Worm (Caenorhabditis elegans) whole organism, late embryonic: ENCODE measurements around the gene tbx-34.
"Not testable (repeated sequence)": the region's sequence is repeated elsewhere in the genome, so short reads cannot be mapped to it uniquely, and the experiment has no call there.

Source experiments
- C08G9.2 ChIP-seq: sonication (generic microtip); optimal IDR thresholded peaks from 2 replicates; lab custom pipeline; 2016; ENCODE audit warnings: mild to moderate bottlenecking, missing genetic modification characterization, moderate library complexity, missing compliant biosample characterization
- K02D7.2 ChIP-seq: sonication (generic microtip); optimal IDR thresholded peaks from 2 replicates; lab custom pipeline; 2017; ENCODE audit warnings: mild to moderate bottlenecking, missing genetic modification characterization, missing compliant biosample characterization
- T23F11.4 ChIP-seq: fragments of 200-800 bp; sonication (Bioruptor generic); optimal IDR thresholded peaks from 2 replicates; lab custom pipeline; 2018; ENCODE audit warnings: mild to moderate bottlenecking, missing genetic modification characterization, missing compliant biosample characterization
- ahr-1 ChIP-seq: sonication (generic microtip); optimal IDR thresholded peaks from 2 replicates; lab custom pipeline; 2016; ENCODE audit warnings: missing genetic modification characterization, missing compliant biosample characterization
- ama-1 ChIP-seq: fragments of 150-350 bp; optimal IDR thresholded peaks from 2 replicates; lab custom pipeline; 2014
- ceh-18 ChIP-seq: sonication (generic microtip); optimal IDR thresholded peaks from 2 replicates; lab custom pipeline; 2016; ENCODE audit warnings: missing genetic modification characterization, missing compliant biosample characterization
- ceh-2 ChIP-seq: sonication (generic microtip); optimal IDR thresholded peaks from 2 replicates; lab custom pipeline; 2016; ENCODE audit warnings: missing genotype, missing genetic modification characterization, missing compliant biosample characterization
- ceh-31 ChIP-seq: sonication (generic microtip); optimal IDR thresholded peaks from 2 replicates; lab custom pipeline; 2016; ENCODE audit warnings: missing genetic modification characterization, missing compliant biosample characterization
- ceh-34 ChIP-seq: sonication (generic microtip); optimal IDR thresholded peaks from 2 replicates; lab custom pipeline; 2016; ENCODE audit warnings: mild to moderate bottlenecking, missing genetic modification characterization, missing compliant biosample characterization
- ceh-48 ChIP-seq: sonication (generic microtip); optimal IDR thresholded peaks from 2 replicates; lab custom pipeline; 2016; ENCODE audit warnings: missing genetic modification characterization, inconsistent platforms, missing compliant biosample characterization
- ceh-6 ChIP-seq: fragments of 200-800 bp; sonication (Bioruptor generic); optimal IDR thresholded peaks from 2 replicates; lab custom pipeline; 2018; ENCODE audit warnings: mild to moderate bottlenecking, missing genetic modification characterization, missing compliant biosample characterization
- dve-1 ChIP-seq: sonication (generic microtip); optimal IDR thresholded peaks from 2 replicates; lab custom pipeline; 2017; ENCODE audit warnings: antibody characterized with exemption, mild to moderate bottlenecking, missing genetic modification characterization, missing compliant biosample characterization
- elt-2 ChIP-seq: sonication (generic microtip); optimal IDR thresholded peaks from 2 replicates; lab custom pipeline; 2016; ENCODE audit warnings: missing genetic modification reagents, missing genetic modification characterization, missing compliant biosample characterization
- elt-4 ChIP-seq: sonication (generic microtip); optimal IDR thresholded peaks from 2 replicates; lab custom pipeline; 2016; ENCODE audit warnings: missing genetic modification characterization, missing compliant biosample characterization
- eyg-1 ChIP-seq: sonication (generic microtip); optimal IDR thresholded peaks from 2 replicates; lab custom pipeline; 2016; ENCODE audit warnings: missing genotype, missing genetic modification characterization, missing compliant biosample characterization
- fax-1 ChIP-seq: sonication (generic microtip); optimal IDR thresholded peaks from 2 replicates; lab custom pipeline; 2016; ENCODE audit warnings: missing genotype, missing genetic modification characterization, missing compliant biosample characterization
- fkh-6 ChIP-seq: sonication (generic microtip); optimal IDR thresholded peaks from 2 replicates; lab custom pipeline; 2016; ENCODE audit warnings: missing genetic modification characterization, missing compliant biosample characterization
- hlh-13 ChIP-seq: fragments of 200-800 bp; sonication (Bioruptor generic); optimal IDR thresholded peaks from 2 replicates; lab custom pipeline; 2018; ENCODE audit warnings: mild to moderate bottlenecking, missing genetic modification characterization, missing compliant biosample characterization
- hlh-6 ChIP-seq: sonication (generic microtip); optimal IDR thresholded peaks from 2 replicates; lab custom pipeline; 2016; ENCODE audit warnings: missing genotype, missing genetic modification characterization, missing compliant biosample characterization
- hlh-8 ChIP-seq: sonication (generic microtip); optimal IDR thresholded peaks from 2 replicates; lab custom pipeline; 2016; ENCODE audit warnings: missing genotype, missing genetic modification characterization, missing compliant biosample characterization
- madf-2 ChIP-seq: sonication (generic microtip); optimal IDR thresholded peaks from 2 replicates; lab custom pipeline; 2017; ENCODE audit warnings: missing genetic modification characterization, missing compliant biosample characterization
- mec-3 ChIP-seq: sonication (generic microtip); optimal IDR thresholded peaks from 2 replicates; lab custom pipeline; 2016; ENCODE audit warnings: borderline replicate concordance, missing genetic modification characterization, missing compliant biosample characterization
- nfya-1 ChIP-seq: sonication (generic microtip); optimal IDR thresholded peaks from 2 replicates; lab custom pipeline; 2017; ENCODE audit warnings: missing genetic modification characterization, mild to moderate bottlenecking, missing compliant biosample characterization, antibody characterized with exemption, moderate library complexity
- nhr-11 ChIP-seq: fragments of 150-350 bp; optimal IDR thresholded peaks from 2 replicates; lab custom pipeline; 2014; ENCODE audit warnings: missing biosample characterization, missing genetic modification characterization
- pat-9 ChIP-seq: fragments of 200-800 bp; sonication (Bioruptor generic); optimal IDR thresholded peaks from 2 replicates; lab custom pipeline; 2018; ENCODE audit warnings: mild to moderate bottlenecking, missing genetic modification characterization, moderate library complexity, missing compliant biosample characterization
- pax-1 ChIP-seq: fragments of 150-350 bp; optimal IDR thresholded peaks from 2 replicates; lab custom pipeline; 2014; ENCODE audit warnings: missing biosample characterization, missing genetic modification characterization
- pha-2 ChIP-seq: sonication (generic microtip); optimal IDR thresholded peaks from 2 replicates; lab custom pipeline; 2017; ENCODE audit warnings: mild to moderate bottlenecking, missing genetic modification characterization, missing compliant biosample characterization
- pha-4 ChIP-seq: fragments of 150-350 bp; optimal IDR thresholded peaks from 2 replicates; lab custom pipeline; 2018; ENCODE audit warnings: missing biosample characterization, missing genetic modification reagents, missing genetic modification characterization
- pros-1 ChIP-seq: fragments of 150-350 bp; optimal IDR thresholded peaks from 2 replicates; lab custom pipeline; 2014; ENCODE audit warnings: missing biosample characterization, missing genetic modification reagents, missing genetic modification characterization
- rnt-1 ChIP-seq: sonication (generic microtip); optimal IDR thresholded peaks from 2 replicates; lab custom pipeline; 2016; ENCODE audit warnings: missing genetic modification characterization, missing compliant biosample characterization
- sdc-2 ChIP-seq: sonication (generic microtip); optimal IDR thresholded peaks from 2 replicates; lab custom pipeline; 2016; ENCODE audit warnings: missing genotype, missing genetic modification characterization, missing compliant biosample characterization
- sox-2 ChIP-seq: fragments of 200-800 bp; sonication (Bioruptor generic); IDR thresholded peaks from 2 replicates; pipeline ENCODE4 v1.3.6; 2022; ENCODE audit warnings: missing genetic modification reagents, missing genetic modification characterization, missing compliant biosample characterization
- sox-4 ChIP-seq: sonication (generic microtip); optimal IDR thresholded peaks from 2 replicates; lab custom pipeline; 2017; ENCODE audit warnings: mild to moderate bottlenecking, missing genetic modification characterization, inconsistent platforms, missing compliant biosample characterization
- tbx-7 ChIP-seq: sonication (generic microtip); optimal IDR thresholded peaks from 2 replicates; lab custom pipeline; 2016; ENCODE audit warnings: missing genotype, missing genetic modification characterization, missing compliant biosample characterization
- ttx-3 ChIP-seq: sonication (generic microtip); optimal IDR thresholded peaks from 2 replicates; lab custom pipeline; 2016; ENCODE audit warnings: missing genetic modification reagents, missing genetic modification characterization, missing compliant biosample characterization
- unc-55 ChIP-seq: sonication (generic microtip); optimal IDR thresholded peaks from 2 replicates; lab custom pipeline; 2017; ENCODE audit warnings: missing biosample characterization, missing genetic modification reagents, missing genetic modification characterization
- unc-86 ChIP-seq: sonication (generic microtip); optimal IDR thresholded peaks from 2 replicates; lab custom pipeline; 2016; ENCODE audit warnings: missing genetic modification characterization, missing compliant biosample characterization
- zip-5 ChIP-seq: sonication (generic microtip); optimal IDR thresholded peaks from 2 replicates; lab custom pipeline; 2016; ENCODE audit warnings: missing genetic modification characterization, missing compliant biosample characterization

tbx-34 gene

DNA sequence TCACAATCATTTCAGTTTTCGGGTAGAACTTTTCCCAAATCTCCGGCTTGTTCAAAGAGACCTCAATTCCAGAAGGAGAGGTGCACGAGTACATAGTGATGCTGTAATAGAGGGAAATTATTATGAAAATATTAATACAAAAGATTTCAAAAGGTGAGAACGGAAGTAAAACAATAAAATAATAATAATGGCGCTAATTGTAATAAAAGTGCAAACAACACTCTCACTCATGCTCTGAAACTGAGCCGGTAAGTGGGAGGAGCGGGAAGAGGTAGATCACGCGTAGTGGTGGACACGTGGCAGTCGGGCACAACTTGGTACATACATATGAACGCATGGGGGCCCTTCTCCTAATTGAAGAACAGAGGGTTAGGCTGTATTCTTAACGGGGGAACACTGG is 9.0 kb upstream of the tbx-34 start, which contains the start of gene tbx-37:
Gene tbx-37, minus strand, starts transcription at position 101 of the 400 bp plus-strand sequence.
- TF ChIP-seq nhr-11 (no peak), hlh-8 (tag; lab: Kevin White, UChicago) (no peak), rnt-1 (tag; lab: Kevin White, UChicago) (no peak), ahr-1 (no peak), sdc-2 (no peak)

- not testable (repeated sequence) for TF ChIP-seq nfya-1; C08G9.2 (tag; lab: Kevin White, UChicago); elt-2 (tag; lab: Kevin White, UChicago)
Measured at ce11 chrIII:11224006-11224405, 6.0 kb upstream of the tbx-34 start, which contains the start of gene Y47D3A.13. TSS of gene Y47D3A.13 (minus strand) at chrIII:11224106.

DNA sequence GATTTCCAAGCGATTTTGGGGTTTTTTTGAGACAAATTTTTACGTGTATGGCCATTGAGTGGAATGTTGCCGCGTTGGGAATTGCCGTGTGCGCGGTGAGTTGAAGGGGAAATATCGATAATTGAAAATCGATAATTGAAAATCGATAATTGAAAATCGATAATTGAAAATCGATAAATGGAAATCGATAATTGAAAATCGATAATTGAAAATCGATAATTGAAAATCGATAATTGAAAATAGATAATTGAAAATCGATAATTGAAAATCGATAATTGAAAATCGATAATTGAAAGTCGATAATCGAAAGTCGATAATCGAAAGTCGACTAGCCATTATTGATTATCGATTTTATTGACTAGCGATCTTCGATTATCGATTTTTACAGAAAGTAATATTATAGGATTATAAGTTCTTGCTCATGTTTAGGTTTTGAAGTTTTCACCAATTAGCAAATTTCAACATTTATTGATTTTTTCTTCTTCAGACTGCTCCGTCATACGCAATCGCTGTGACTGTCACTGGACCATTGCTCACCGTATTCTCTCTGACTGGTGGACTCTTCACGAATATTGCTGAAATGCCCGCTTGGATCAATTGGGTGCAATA is 3.6 kb upstream of the tbx-34 start:
- no peak for TF ChIP-seq pha-2 (tag; lab: Kevin White, UChicago)
- peak; percentile 58 for TF ChIP-seq ceh-48
- TF ChIP-seq ttx-3: no peak
- no peak for TF ChIP-seq ama-1 (lab: Kevin White, UChicago)
- TF ChIP-seq nhr-11: no peak
- no peak for TF ChIP-seq elt-4

ce11 chrIII:11208371-11208770 is 9.7 kb downstream of the tbx-34 start:
- no peak for TF ChIP-seq unc-86 (tag; lab: Kevin White, UChicago)
- TF ChIP-seq K02D7.2: no peak
- no peak for TF ChIP-seq fkh-6 (tag; lab: Kevin White, UChicago)
- TF ChIP-seq mec-3 (tag; lab: Kevin White, UChicago): no peak
- TF ChIP-seq T23F11.4 (GFP tag; lab: Kevin White, UChicago): no peak
- no peak for TF ChIP-seq ceh-18 (tag; lab: Kevin White, UChicago)
- TF ChIP-seq zip-5 (tag; lab: Kevin White, UChicago): no peak
- TF ChIP-seq ama-1 (lab: Kevin White, UChicago): no peak
- TF ChIP-seq eyg-1 (tag; lab: Kevin White, UChicago): no peak
- TF ChIP-seq unc-55 (GFP tag; lab: Kevin White, UChicago): no peak
- no peak for TF ChIP-seq ceh-34 (tag; lab: Kevin White, UChicago)
- TF ChIP-seq ceh-2: no peak
- no peak for TF ChIP-seq hlh-6 (tag; lab: Kevin White, UChicago)
- TF ChIP-seq madf-2 (tag; lab: Kevin White, UChicago): no peak
- TF ChIP-seq pat-9 (tag; lab: Kevin White, UChicago): no peak
- no peak for TF ChIP-seq ahr-1
- no peak for TF ChIP-seq sox-4 (tag; lab: Kevin White, UChicago)
- TF ChIP-seq pha-4: no peak

DNA sequence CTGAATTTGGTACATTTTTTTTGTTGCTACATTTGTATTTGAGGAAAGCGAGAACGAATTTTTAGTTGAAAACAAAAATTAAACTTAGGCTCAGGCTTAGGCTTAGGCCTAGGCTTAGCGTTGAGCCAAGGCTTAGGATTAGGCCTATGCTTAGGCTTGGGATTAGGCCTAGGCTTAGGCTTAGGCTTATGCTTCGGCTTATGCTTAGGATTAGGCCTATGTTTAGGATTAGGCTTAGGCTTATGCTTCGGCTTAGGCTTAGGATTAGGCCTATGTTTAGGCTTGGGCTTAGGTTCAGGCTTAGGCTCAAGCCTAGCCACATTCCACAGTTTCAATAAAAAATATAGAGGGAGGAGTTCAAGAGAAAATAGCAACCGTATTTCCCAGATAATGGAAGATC is 10.2 kb downstream of the tbx-34 start:
- TF ChIP-seq ceh-31 (tag; lab: Kevin White, UChicago) (no peak), dve-1 (peak; percentile 96)

ce11 chrIII:11206875-11207274 is 11.2 kb downstream of the tbx-34 start:
- TF ChIP-seq ceh-18 (tag; lab: Kevin White, UChicago) (no peak), hlh-13 (GFP tag; lab: Kevin White, UChicago) (no peak), pat-9 (tag; lab: Kevin White, UChicago) (no peak), ceh-6 (GFP tag; lab: Kevin White, UChicago) (no peak), tbx-7 (tag; lab: Kevin White, UChicago) (no peak), elt-2 (tag; lab: Kevin White, UChicago) (no peak), nhr-11 (no peak), ttx-3 (no peak), fax-1 (tag; lab: Kevin White, UChicago) (no peak), fkh-6 (tag; lab: Kevin White, UChicago) (no peak), pax-1 (tag; lab: Kevin White, UChicago) (no peak), unc-55 (GFP tag; lab: Kevin White, UChicago) (no peak), sox-2 (GFP tag; lab: Robert Waterston, UW) (no peak), pros-1 (tag; lab: Kevin White, UChicago) (no peak)
- TF ChIP-seq, all 69 proteins: peak for 0
